Fruit fly (Drosophila melanogaster) whole organism, embryonic: ENCODE data around the gene Fancd2.

Experiments
- CG10321 ChIP-seq: fragments of 200-800 bp; sonication (Bioruptor generic); IDR thresholded peaks from 2 replicates; pipeline ENCODE4 v1.3.6; 2022; ENCODE audit warnings: missing biosample characterization, missing genetic modification characterization
- CG12299 ChIP-seq: fragments of 200-800 bp; sonication (Bioruptor generic); optimal IDR thresholded peaks from 2 replicates; lab custom pipeline; 2018; ENCODE audit warnings: missing biosample characterization, mild to moderate bottlenecking, missing genetic modification characterization
- CG14014 ChIP-seq: fragments of 200-800 bp; sonication (Bioruptor generic); IDR thresholded peaks from 2 replicates; pipeline ENCODE4 v1.3.6; 2022; ENCODE audit warnings: missing biosample characterization, missing genetic modification characterization
- CG15073 ChIP-seq: fragments of 200-800 bp; sonication (Bioruptor generic); optimal IDR thresholded peaks from 2 replicates; lab custom pipeline; 2016; ENCODE audit warnings: missing biosample characterization, missing genetic modification characterization
- CG15479 ChIP-seq: fragments of 200-800 bp; sonication (Bioruptor generic); optimal IDR thresholded peaks from 3 replicates; lab custom pipeline; 2019; ENCODE audit warnings: missing biosample characterization, mild to moderate bottlenecking, missing genetic modification characterization, moderate library complexity
- CG15696 ChIP-seq: fragments of 200-800 bp; sonication (Bioruptor generic); optimal IDR thresholded peaks from 2 replicates; lab custom pipeline; 2019; ENCODE audit warnings: missing biosample characterization, mild to moderate bottlenecking, missing genetic modification characterization, moderate library complexity
- CG1603 ChIP-seq: fragments of 200-800 bp; sonication (Bioruptor generic); optimal IDR thresholded peaks from 2 replicates; lab custom pipeline; 2019; ENCODE audit warnings: missing biosample characterization, mild to moderate bottlenecking, missing genetic modification characterization, moderate library complexity
- CG32772 ChIP-seq: fragments of 200-800 bp; sonication (Bioruptor generic); IDR thresholded peaks from 2 replicates; pipeline ENCODE4 v1.3.6; 2022; ENCODE audit warnings: missing biosample characterization, missing genetic modification characterization
- CG3281 ChIP-seq: fragments of 200-800 bp; sonication (Bioruptor generic); optimal IDR thresholded peaks from 3 replicates; lab custom pipeline; 2017; ENCODE audit warnings: missing biosample characterization, mild to moderate bottlenecking, missing genetic modification characterization
- CG6654 ChIP-seq: fragments of 200-800 bp; sonication (Bioruptor generic); optimal IDR thresholded peaks from 2 replicates; lab custom pipeline; 2017; ENCODE audit warnings: missing biosample characterization, mild to moderate bottlenecking, missing genetic modification characterization
- CG7372 ChIP-seq: fragments of 200-800 bp; sonication (Bioruptor generic); IDR thresholded peaks from 2 replicates; pipeline ENCODE4 v1.3.6; 2022; ENCODE audit warnings: missing biosample characterization, missing genetic modification characterization
- CG7928 ChIP-seq: fragments of 200-800 bp; sonication (Bioruptor generic); optimal IDR thresholded peaks from 2 replicates; lab custom pipeline; 2017; ENCODE audit warnings: missing biosample characterization, mild to moderate bottlenecking, missing genetic modification characterization
- CG9932 ChIP-seq: fragments of 200-800 bp; sonication (Bioruptor generic); IDR thresholded peaks from 2 replicates; pipeline ENCODE4 v1.3.6; 2022; ENCODE audit warnings: missing biosample characterization, missing genetic modification characterization
- Chrac-16 ChIP-seq: fragments of 200-800 bp; sonication (Bioruptor generic); optimal IDR thresholded peaks from 3 replicates; lab custom pipeline; 2016; ENCODE audit warnings: missing biosample characterization, missing genetic modification characterization
- Dp ChIP-seq: fragments of 200-800 bp; sonication (Bioruptor generic); optimal IDR thresholded peaks from 2 replicates; lab custom pipeline; 2018; ENCODE audit warnings: missing biosample characterization, mild to moderate bottlenecking, missing genetic modification characterization, moderate library complexity
- Ets97D ChIP-seq: fragments of 200-800 bp; sonication (Bioruptor generic); optimal IDR thresholded peaks from 3 replicates; lab custom pipeline; 2016; ENCODE audit warnings: missing biosample characterization, missing genetic modification characterization
- Gug ChIP-seq: fragments of 200-800 bp; sonication (Bioruptor generic); IDR thresholded peaks from 4 replicates; pipeline ENCODE4 v1.3.6; 2022; ENCODE audit warnings: missing biosample characterization, missing genetic modification characterization
- H15 ChIP-seq: fragments of 200-800 bp; sonication (Bioruptor generic); IDR thresholded peaks from 3 replicates; pipeline ENCODE4 v1.3.6; 2022; ENCODE audit warnings: missing biosample characterization, missing genetic modification characterization
- HHEX ChIP-seq: fragments of 200-800 bp; sonication (Bioruptor generic); optimal IDR thresholded peaks from 3 replicates; lab custom pipeline; 2017; ENCODE audit warnings: missing biosample characterization, mild to moderate bottlenecking, missing genetic modification characterization, missing genetic modification reagents
- HLH3B ChIP-seq: fragments of 200-800 bp; sonication (Bioruptor generic); IDR thresholded peaks from 2 replicates; pipeline ENCODE4 v1.3.6; 2022; ENCODE audit warnings: missing biosample characterization, missing genetic modification characterization
- Lhr ChIP-seq: fragments of 200-800 bp; sonication (Bioruptor generic); optimal IDR thresholded peaks from 3 replicates; lab custom pipeline; 2017; ENCODE audit warnings: mild to moderate bottlenecking, missing biosample characterization, missing genetic modification reagents, missing genetic modification characterization
- MBD-R2 ChIP-seq: fragments of 200-800 bp; sonication (Bioruptor generic); IDR thresholded peaks from 2 replicates; pipeline ENCODE4 v1.3.6; 2022; ENCODE audit warnings: missing biosample characterization, missing genetic modification characterization
- MESR4 ChIP-seq: fragments of 200-800 bp; sonication (Bioruptor generic); optimal IDR thresholded peaks from 2 replicates; lab custom pipeline; 2018; ENCODE audit warnings: missing biosample characterization, mild to moderate bottlenecking, missing genetic modification characterization, moderate library complexity
- Nf-YB ChIP-seq: fragments of 200-800 bp; sonication (Bioruptor generic); optimal IDR thresholded peaks from 3 replicates; lab custom pipeline; 2019; ENCODE audit warnings: missing biosample characterization, mild to moderate bottlenecking, missing genetic modification characterization, moderate library complexity
- Oli ChIP-seq: fragments of 200-800 bp; sonication (Bioruptor generic); optimal IDR thresholded peaks from 2 replicates; lab custom pipeline; 2018; ENCODE audit warnings: missing biosample characterization, mild to moderate bottlenecking, missing genetic modification characterization, moderate library complexity
- Usf ChIP-seq: fragments of 200-800 bp; sonication (Bioruptor generic); optimal IDR thresholded peaks from 2 replicates; lab custom pipeline; 2017; ENCODE audit warnings: missing genotype, missing biosample characterization, missing genetic modification characterization
- abd-A ChIP-seq: fragments of 200-800 bp; sonication (Bioruptor generic); optimal IDR thresholded peaks from 3 replicates; lab custom pipeline; 2019; ENCODE audit warnings: missing biosample characterization, mild to moderate bottlenecking, missing genetic modification characterization, moderate library complexity
- amos ChIP-seq: fragments of 200-800 bp; sonication (Bioruptor generic); IDR thresholded peaks from 2 replicates; pipeline ENCODE4 v1.3.6; 2022; ENCODE audit warnings: missing biosample characterization, missing genetic modification characterization; ENCODE audit not compliant: partially characterized antibody
- ato ChIP-seq: fragments of 200-800 bp; sonication (Bioruptor generic); IDR thresholded peaks from 2 replicates; pipeline ENCODE4 v1.3.6; 2022; ENCODE audit warnings: missing biosample characterization, missing genetic modification characterization; ENCODE audit not compliant: partially characterized antibody
- az2 ChIP-seq: fragments of 200-800 bp; sonication (Bioruptor generic); optimal IDR thresholded peaks from 3 replicates; lab custom pipeline; 2016; ENCODE audit warnings: missing biosample characterization, missing genetic modification characterization
- bigmax ChIP-seq: fragments of 200-800 bp; sonication (Bioruptor generic); optimal IDR thresholded peaks from 2 replicates; lab custom pipeline; 2018; ENCODE audit warnings: missing biosample characterization, mild to moderate bottlenecking, missing genetic modification characterization
- corto ChIP-seq: fragments of 200-800 bp; sonication (Bioruptor generic); optimal IDR thresholded peaks from 2 replicates; lab custom pipeline; 2016; ENCODE audit warnings: missing biosample characterization, mild to moderate bottlenecking, missing genetic modification characterization, moderate library complexity
- cwo ChIP-seq: fragments of 200-800 bp; sonication (Bioruptor generic); optimal IDR thresholded peaks from 3 replicates; lab custom pipeline; 2017; ENCODE audit warnings: missing biosample characterization, missing genetic modification characterization, mild to moderate bottlenecking, moderate library complexity, missing genetic modification reagents
- da ChIP-seq: fragments of 200-800 bp; sonication (Bioruptor generic); optimal IDR thresholded peaks from 2 replicates; lab custom pipeline; 2016; ENCODE audit warnings: missing biosample characterization, missing genetic modification characterization
- ems ChIP-seq: fragments of 200-800 bp; sonication (Bioruptor generic); optimal IDR thresholded peaks from 3 replicates; lab custom pipeline; 2016; ENCODE audit warnings: missing biosample characterization, missing genetic modification characterization
- exex ChIP-seq: fragments of 200-800 bp; sonication (Bioruptor generic); optimal IDR thresholded peaks from 4 replicates; lab custom pipeline; 2018; ENCODE audit warnings: missing biosample characterization, mild to moderate bottlenecking, missing genetic modification characterization, moderate library complexity
- fru ChIP-seq: fragments of >200 bp; optimal IDR thresholded peaks from 2 replicates; lab custom pipeline; 2017
- maf-S ChIP-seq: fragments of 200-800 bp; sonication (Bioruptor generic); optimal IDR thresholded peaks from 2 replicates; lab custom pipeline; 2016; ENCODE audit warnings: missing biosample characterization, missing genetic modification characterization
- mam ChIP-seq: fragments of 200-800 bp; sonication (Bioruptor generic); optimal IDR thresholded peaks from 3 replicates; lab custom pipeline; 2016; ENCODE audit warnings: missing biosample characterization, missing genetic modification characterization
- nau ChIP-seq: fragments of 200-800 bp; sonication (Bioruptor generic); optimal IDR thresholded peaks from 3 replicates; lab custom pipeline; 2017; ENCODE audit warnings: missing biosample characterization, mild to moderate bottlenecking, missing genetic modification characterization, missing genetic modification reagents
- schlank ChIP-seq: fragments of 200-800 bp; sonication (Bioruptor generic); optimal IDR thresholded peaks from 2 replicates; lab custom pipeline; 2018; ENCODE audit warnings: missing biosample characterization, mild to moderate bottlenecking, missing genetic modification characterization
- sens ChIP-seq: fragments of 200-800 bp; sonication (Bioruptor generic); peaks from one replicate; lab custom pipeline; 2016; ENCODE audit warnings: missing biosample characterization, missing genetic modification characterization
- shn ChIP-seq: fragments of 200-800 bp; sonication (Bioruptor generic); optimal IDR thresholded peaks from 3 replicates; lab custom pipeline; 2016; ENCODE audit warnings: missing biosample characterization, missing genetic modification characterization
- slou ChIP-seq: fragments of 200-800 bp; sonication (Bioruptor generic); optimal IDR thresholded peaks from 3 replicates; lab custom pipeline; 2016; ENCODE audit warnings: missing biosample characterization, missing genetic modification characterization
- stwl ChIP-seq: fragments of 200-800 bp; sonication (Bioruptor generic); optimal IDR thresholded peaks from 3 replicates; lab custom pipeline; 2018; ENCODE audit warnings: missing biosample characterization, mild to moderate bottlenecking, missing genetic modification characterization, moderate library complexity
- tll ChIP-seq, 2 experiments: fragments of 200-800 bp in 1 of 2; fragments of >200 bp in 1 of 2; sonication (Bioruptor generic) in 1 of 2; optimal IDR thresholded peaks; 2 replicates each; lab custom pipeline; 2017 to 2019; ENCODE audit warnings: missing biosample characterization in 2 of 2, missing genetic modification characterization in 2 of 2, mild to moderate bottlenecking in 1 of 2, moderate library complexity in 1 of 2
- zen ChIP-seq: fragments of 200-800 bp; sonication (Bioruptor generic); optimal IDR thresholded peaks from 3 replicates; lab custom pipeline; 2018; ENCODE audit warnings: missing biosample characterization, mild to moderate bottlenecking, missing genetic modification characterization, moderate library complexity
- zen2 ChIP-seq: fragments of 200-800 bp; sonication (Bioruptor generic); IDR thresholded peaks from 3 replicates; pipeline ENCODE4 v1.3.6; 2022; ENCODE audit warnings: missing biosample characterization, missing genetic modification characterization; ENCODE audit not compliant: partially characterized antibody

Fancd2 gene

dm6 chr3R:20828520-20829415, 12.8 kb upstream of the Fancd2 start (continued):
- TF ChIP-seq Oli (tag; lab: Kevin White, UChicago) (no peak), zen2 (GFP tag; lab: Robert Waterston, UW) (no peak), H15 (GFP tag; lab: Robert Waterston, UW) (no peak), Lhr (no peak), CG7372 (no peak), CG15479 (peak; percentile 91), shn (GFP tag; lab: Kevin White, UChicago) (peak; percentile 17), cwo (GFP tag; lab: Kevin White, UChicago) (peak; percentile 47), CG14014 (GFP tag; lab: Robert Waterston, UW) (0 out of 2 replicates have a peak, but pooled peaks have one; percentile 13), CG3281 (GFP tag; lab: Kevin White, UChicago) (no peak), az2 (GFP tag; lab: Kevin White, UChicago) (no peak), fru (lab: Kevin White, UChicago) (no peak), ems (GFP tag; lab: Kevin White, UChicago) (no peak), Ets97D (no peak), CG9932 (GFP tag; lab: Robert Waterston, UW) (peak; percentile 34; the same call in 1 of the 2 replicates), HHEX (no peak), CG10321 (GFP tag; lab: Robert Waterston, UW) (peak; percentile 85), zen (no peak), slou (no peak), Chrac-16 (GFP tag; lab: Kevin White, UChicago) (no peak), mam (peak; percentile 24), abd-A (tag; lab: Kevin White, UChicago) (peak; percentile 67), nau (GFP tag; lab: Kevin White, UChicago) (no peak), amos (GFP tag; lab: Robert Waterston, UW) (no peak; the same call in 1 of the 2 replicates), CG7928 (GFP tag; lab: Kevin White, UChicago) (no peak), schlank (tag; lab: Kevin White, UChicago) (no peak), CG1603 (tag; lab: Kevin White, UChicago) (no peak), tll (GFP tag; optimal IDR thresholded peaks at IDR 0.05; lab: Kevin White, UChicago) (peak in 1 of 2 experiments; percentile 77), ato (GFP tag; lab: Robert Waterston, UW) (no peak), bigmax (GFP tag; lab: Kevin White, UChicago) (peak; percentile 47), CG12299 (tag; lab: Kevin White, UChicago) (no peak), stwl (tag; lab: Kevin White, UChicago) (peak; percentile 3), Usf (GFP tag; lab: Kevin White, UChicago) (no peak), exex (peak; percentile 65), CG32772 (GFP tag; lab: Robert Waterston, UW) (no peak), MBD-R2 (GFP tag; lab: Robert Waterston, UW) (peak; percentile 28; the same call in 1 of the 2 replicates), Nf-YB (GFP tag; lab: Kevin White, UChicago) (no peak), corto (GFP tag; lab: Kevin White, UChicago) (no peak), da (peak; percentile 21), CG15696 (tag; lab: Kevin White, UChicago) (no peak), MESR4 (peak; percentile 4), CG6654 (GFP tag; lab: Kevin White, UChicago) (no peak), HLH3B (GFP tag; lab: Robert Waterston, UW) (no peak), maf-S (no peak), Dp (GFP tag; lab: Kevin White, UChicago) (no peak), CG15073 (GFP tag; lab: Kevin White, UChicago) (no peak), Gug (GFP tag; lab: Robert Waterston, UW) (peak; percentile 51; the same call in 2 of the 4 replicates), sens (GFP tag; lab: Kevin White, UChicago) (peak; percentile 61)
